Worm (Caenorhabditis elegans): ENCODE measurements around the gene T22G5.1.

ce11 chrV:13833951-13834350 lies 42.7 kb upstream of the T22G5.1 start, which contains the start of gene srx-129:
- TF ChIP-seq lsy-2 (tag; optimal IDR thresholded peaks at IDR 0.05) (no peak), snpc-4 (tag; optimal IDR thresholded peaks at IDR 0.05) (no peak)
